Fruit fly (Drosophila melanogaster) whole organism, embryonic: ENCODE data around the gene Bro.

Experiments used
- Atf6 ChIP-seq: fragments of 200-800 bp; sonication (Bioruptor generic); IDR thresholded peaks from 2 replicates; pipeline ENCODE4 v1.3.6; 2022; ENCODE audit warnings: missing biosample characterization, missing genetic modification characterization
- CG10209 ChIP-seq: fragments of 200-800 bp; sonication (Bioruptor generic); optimal IDR thresholded peaks from 3 replicates; lab custom pipeline; 2017; ENCODE audit warnings: missing biosample characterization, mild to moderate bottlenecking, missing genetic modification characterization, missing genetic modification reagents
- CG10654 ChIP-seq: fragments of 200-800 bp; sonication (Bioruptor generic); optimal IDR thresholded peaks from 2 replicates; lab custom pipeline; 2016; ENCODE audit warnings: missing biosample characterization, missing genetic modification characterization
- CG12219 ChIP-seq: fragments of 200-800 bp; sonication (Bioruptor generic); optimal IDR thresholded peaks from 3 replicates; lab custom pipeline; 2018; ENCODE audit warnings: missing biosample characterization, mild to moderate bottlenecking, missing genetic modification characterization
- CG12769 ChIP-seq: fragments of 200-800 bp; sonication (Bioruptor generic); optimal IDR thresholded peaks from 2 replicates; lab custom pipeline; 2019; ENCODE audit warnings: missing biosample characterization, mild to moderate bottlenecking, missing genetic modification characterization, moderate library complexity
- CG15011 ChIP-seq: fragments of 200-800 bp; sonication (Bioruptor generic); optimal IDR thresholded peaks from 3 replicates; lab custom pipeline; 2018; ENCODE audit warnings: missing biosample characterization, mild to moderate bottlenecking, missing genetic modification characterization
- CG15696 ChIP-seq: fragments of 200-800 bp; sonication (Bioruptor generic); optimal IDR thresholded peaks from 2 replicates; lab custom pipeline; 2019; ENCODE audit warnings: missing biosample characterization, mild to moderate bottlenecking, missing genetic modification characterization, moderate library complexity
- CG1832 ChIP-seq: fragments of 200-800 bp; sonication (Bioruptor generic); optimal IDR thresholded peaks from 2 replicates; lab custom pipeline; 2017; ENCODE audit warnings: missing biosample characterization, mild to moderate bottlenecking, missing genetic modification characterization, inconsistent platforms
- CG31365 ChIP-seq: fragments of 200-800 bp; sonication (Bioruptor generic); optimal IDR thresholded peaks from 2 replicates; lab custom pipeline; 2018; ENCODE audit warnings: missing biosample characterization, mild to moderate bottlenecking, missing genetic modification characterization
- CG31388 ChIP-seq: fragments of 200-800 bp; sonication (Bioruptor generic); optimal IDR thresholded peaks from 2 replicates; lab custom pipeline; 2016; ENCODE audit warnings: missing biosample characterization, missing genetic modification characterization
- CG32772 ChIP-seq: fragments of 200-800 bp; sonication (Bioruptor generic); IDR thresholded peaks from 2 replicates; pipeline ENCODE4 v1.3.6; 2022; ENCODE audit warnings: missing biosample characterization, missing genetic modification characterization
- CG6689 ChIP-seq: fragments of 200-800 bp; sonication (Bioruptor generic); IDR thresholded peaks from 2 replicates; pipeline ENCODE4 v1.3.6; 2022; ENCODE audit warnings: missing biosample characterization, missing genetic modification characterization
- CG9932 ChIP-seq: fragments of 200-800 bp; sonication (Bioruptor generic); IDR thresholded peaks from 2 replicates; pipeline ENCODE4 v1.3.6; 2022; ENCODE audit warnings: missing biosample characterization, missing genetic modification characterization
- Deaf1 ChIP-seq: fragments of 200-800 bp; optimal IDR thresholded peaks from 3 replicates; lab custom pipeline; 2019; ENCODE audit warnings: missing biosample characterization, mild to moderate bottlenecking, missing genetic modification characterization, moderate library complexity
- E2f1 ChIP-seq: fragments of 200-800 bp; sonication (Bioruptor generic); IDR thresholded peaks from 2 replicates; pipeline ENCODE4 v1.3.6; 2022; ENCODE audit warnings: missing biosample characterization, missing genetic modification characterization
- Elba2 ChIP-seq: fragments of 200-800 bp; sonication (Bioruptor generic); optimal IDR thresholded peaks from 3 replicates; lab custom pipeline; 2016; ENCODE audit warnings: missing biosample characterization, missing genetic modification characterization
- GATAe ChIP-seq: fragments of 200-800 bp; sonication (Bioruptor generic); conservative IDR thresholded peaks from 2 replicates; pipeline ENCODE4 v1.3.6; 2022; ENCODE audit warnings: missing biosample characterization, missing genetic modification characterization
- HHEX ChIP-seq: fragments of 200-800 bp; sonication (Bioruptor generic); optimal IDR thresholded peaks from 3 replicates; lab custom pipeline; 2017; ENCODE audit warnings: missing biosample characterization, mild to moderate bottlenecking, missing genetic modification characterization, missing genetic modification reagents
- Hmr ChIP-seq: fragments of 200-800 bp; sonication (Bioruptor generic); optimal IDR thresholded peaks from 3 replicates; lab custom pipeline; 2017; ENCODE audit warnings: mild to moderate bottlenecking, missing biosample characterization, missing genetic modification reagents, missing genetic modification characterization
- Med ChIP-seq: fragments of 200-800 bp; sonication (Bioruptor generic); peaks from one replicate; lab custom pipeline; 2016; ENCODE audit warnings: missing biosample characterization, missing genetic modification characterization, mild to moderate bottlenecking, inconsistent platforms, moderate library complexity
- NfI ChIP-seq: fragments of 200-800 bp; sonication (Bioruptor generic); optimal IDR thresholded peaks from 3 replicates; lab custom pipeline; 2018; ENCODE audit warnings: missing biosample characterization, mild to moderate bottlenecking, missing genetic modification characterization, moderate library complexity
- Trl ChIP-seq, 3 experiments: fragments of >200 bp in 2 of 3; fragments of 200-800 bp in 1 of 3; sonication (Bioruptor generic) in 1 of 3; optimal IDR thresholded peaks; 2 replicates in 1 of 3; 3 replicates in 2 of 3; lab custom pipeline; 2016 to 2017; ENCODE audit warnings: missing biosample characterization in 1 of 3, missing genetic modification characterization in 1 of 3
- Xbp1 ChIP-seq: fragments of 200-800 bp; sonication (Bioruptor generic); optimal IDR thresholded peaks from 3 replicates; lab custom pipeline; 2016; ENCODE audit warnings: missing biosample characterization, mild to moderate bottlenecking, missing genetic modification characterization
- YL-1 ChIP-seq: fragments of 200-800 bp; sonication (Bioruptor generic); optimal IDR thresholded peaks from 3 replicates; lab custom pipeline; 2017; ENCODE audit warnings: missing biosample characterization, mild to moderate bottlenecking, missing genetic modification characterization
- bcd ChIP-seq: fragments of 200-800 bp; sonication (Bioruptor generic); optimal IDR thresholded peaks from 2 replicates; lab custom pipeline; 2017; ENCODE audit warnings: missing biosample characterization, mild to moderate bottlenecking, missing genetic modification characterization
- chm ChIP-seq: fragments of 200-800 bp; sonication (Bioruptor generic); IDR thresholded peaks from 2 replicates; pipeline ENCODE4 v1.3.6; 2022; ENCODE audit warnings: missing biosample characterization, missing genetic modification characterization
- cwo ChIP-seq: fragments of 200-800 bp; sonication (Bioruptor generic); optimal IDR thresholded peaks from 3 replicates; lab custom pipeline; 2017; ENCODE audit warnings: missing biosample characterization, missing genetic modification characterization, mild to moderate bottlenecking, moderate library complexity, missing genetic modification reagents
- dmrt11E ChIP-seq: fragments of 200-800 bp; sonication (Bioruptor generic); optimal IDR thresholded peaks from 3 replicates; lab custom pipeline; 2018; ENCODE audit warnings: missing biosample characterization, mild to moderate bottlenecking, missing genetic modification characterization, moderate library complexity
- esg ChIP-seq: fragments of 200-800 bp; sonication (Bioruptor generic); conservative IDR thresholded peaks from 2 replicates; pipeline ENCODE4 v1.3.6; 2022; ENCODE audit warnings: missing biosample characterization, missing genetic modification characterization
- jing ChIP-seq: fragments of 200-800 bp; sonication (Bioruptor generic); optimal IDR thresholded peaks from 2 replicates; lab custom pipeline; 2018; ENCODE audit warnings: missing biosample characterization, mild to moderate bottlenecking, missing genetic modification characterization
- knrl ChIP-seq: fragments of 200-800 bp; sonication (Bioruptor generic); IDR thresholded peaks from 3 replicates; pipeline ENCODE4 v1.3.6; 2022; ENCODE audit warnings: missing biosample characterization, missing genetic modification characterization; ENCODE audit not compliant: partially characterized antibody
- pnt ChIP-seq: fragments of 200-800 bp; sonication (Bioruptor generic); optimal IDR thresholded peaks from 3 replicates; lab custom pipeline; 2016; ENCODE audit warnings: missing biosample characterization, missing genetic modification characterization
- pzg ChIP-seq: fragments of 200-800 bp; sonication (Bioruptor generic); optimal IDR thresholded peaks from 3 replicates; lab custom pipeline; 2018; ENCODE audit warnings: missing biosample characterization, mild to moderate bottlenecking, missing genetic modification characterization, moderate library complexity
- ranshi ChIP-seq: fragments of 200-800 bp; sonication (Bioruptor generic); IDR thresholded peaks from 2 replicates; pipeline ENCODE4 v1.3.6; 2022; ENCODE audit warnings: missing biosample characterization, missing genetic modification characterization
- row ChIP-seq: fragments of 200-800 bp; sonication (Bioruptor generic); IDR thresholded peaks from 3 replicates; pipeline ENCODE4 v1.3.6; 2022; ENCODE audit warnings: missing biosample characterization, missing genetic modification characterization
- seq ChIP-seq: fragments of 200-800 bp; sonication (Bioruptor generic); IDR thresholded peaks from 2 replicates; pipeline ENCODE4 v1.3.6; 2022; ENCODE audit warnings: missing biosample characterization, missing genetic modification characterization
- sim ChIP-seq: fragments of 200-800 bp; sonication (Bioruptor generic); IDR thresholded peaks from 2 replicates; pipeline ENCODE4 v1.3.6; 2022; ENCODE audit warnings: missing biosample characterization, missing genetic modification characterization
- sima ChIP-seq: fragments of 200-800 bp; sonication (Bioruptor generic); optimal IDR thresholded peaks from 2 replicates; lab custom pipeline; 2016; ENCODE audit warnings: missing biosample characterization, missing genetic modification characterization
- stc ChIP-seq: fragments of 200-800 bp; sonication (Bioruptor generic); IDR thresholded peaks from 2 replicates; pipeline ENCODE4 v1.3.6; 2022; ENCODE audit warnings: missing biosample characterization, missing genetic modification characterization
- sug ChIP-seq: fragments of 200-800 bp; optimal IDR thresholded peaks from 2 replicates; lab custom pipeline; 2019; ENCODE audit warnings: missing biosample characterization, mild to moderate bottlenecking, missing genetic modification characterization, moderate library complexity
- toy ChIP-seq: fragments of 200-800 bp; sonication (Bioruptor generic); IDR thresholded peaks from 2 replicates; pipeline ENCODE4 v1.3.6; 2022; ENCODE audit warnings: missing biosample characterization, missing genetic modification characterization
- twi ChIP-seq: fragments of 200-800 bp; optimal IDR thresholded peaks from 2 replicates; lab custom pipeline; 2019; ENCODE audit warnings: missing biosample characterization, mild to moderate bottlenecking, missing genetic modification characterization, moderate library complexity
- wor ChIP-seq: fragments of 200-800 bp; sonication (Bioruptor generic); IDR thresholded peaks from 2 replicates; pipeline ENCODE4 v1.3.6; 2022; ENCODE audit warnings: missing biosample characterization, missing genetic modification characterization
- z ChIP-seq: fragments of 200-800 bp; sonication (Bioruptor generic); IDR thresholded peaks from 3 replicates; pipeline ENCODE4 v1.3.6; 2022; ENCODE audit warnings: missing biosample characterization, missing genetic modification characterization

The Bro gene

DNA sequence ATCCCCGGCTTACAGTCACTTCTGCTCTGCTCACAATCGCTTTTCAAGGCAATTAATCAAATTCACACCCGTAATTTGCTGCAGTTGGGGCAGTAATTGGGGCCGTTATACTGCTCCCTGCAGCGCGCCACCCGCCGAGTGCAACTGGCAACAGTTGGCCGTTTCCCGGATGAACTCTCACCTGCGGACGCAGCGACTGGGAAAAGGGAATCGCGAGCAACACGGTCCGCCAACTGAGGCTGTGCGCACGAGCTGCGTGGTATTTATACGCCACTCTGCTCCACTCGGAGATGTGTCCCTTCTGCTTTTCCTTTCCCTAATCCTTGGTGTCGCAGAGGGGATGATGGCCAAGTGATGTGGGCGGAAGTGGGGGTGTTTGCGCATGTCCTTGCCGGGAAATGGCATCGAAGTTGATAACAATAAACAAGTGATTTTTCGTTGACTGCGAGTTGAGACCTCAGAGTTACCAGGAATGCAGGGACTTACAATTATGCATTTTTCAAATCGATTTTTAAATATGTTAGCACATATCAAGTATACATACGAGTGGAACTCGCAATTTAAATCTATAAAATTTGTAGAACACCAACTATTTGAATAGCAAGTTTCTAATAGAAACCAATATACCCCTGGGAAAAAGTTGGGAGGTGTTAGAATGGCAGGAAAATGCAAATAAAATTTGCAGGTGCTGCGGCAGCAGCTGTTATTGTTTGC is 18.4 kb upstream of the Bro start, which contains the start of gene GC (continued):
- TF ChIP-seq YL-1 (GFP tag; lab: Kevin White, UChicago) (no peak), stc (GFP tag; lab: Robert Waterston, UW) (peak; percentile 47), CG9932 (peak; percentile 53), CG10654 (GFP tag; lab: Kevin White, UChicago) (no peak), wor (GFP tag; lab: Robert Waterston, UW) (no peak), sim (GFP tag; lab: Robert Waterston, UW) (no peak), CG15696 (tag; lab: Kevin White, UChicago) (no peak), esg (GFP tag; lab: Robert Waterston, UW) (peak; percentile 32; the same call in 1 of the 2 replicates), CG32772 (GFP tag; lab: Robert Waterston, UW) (peak; percentile 47; the same call in 1 of the 2 replicates), CG15011 (GFP tag; lab: Kevin White, UChicago) (no peak), sug (tag; lab: Kevin White, UChicago) (no peak), sima (GFP tag; lab: Kevin White, UChicago) (no peak), twi (tag; lab: Kevin White, UChicago) (no peak), pzg (GFP tag; lab: Kevin White, UChicago) (peak; percentile 4), CG10209 (peak; percentile 26), CG6689 (GFP tag; lab: Robert Waterston, UW) (peak; percentile 32; the same call in 1 of the 2 replicates), Deaf1 (tag; lab: Kevin White, UChicago) (peak; percentile 40), cwo (GFP tag; lab: Kevin White, UChicago) (no peak), NfI (GFP tag; lab: Kevin White, UChicago) (no peak), Atf6 (GFP tag; lab: Robert Waterston, UW) (0 out of 2 replicates have a peak, but pooled peaks have one; percentile 35), Xbp1 (GFP tag; lab: Kevin White, UChicago) (no peak), toy (GFP tag; lab: Robert Waterston, UW) (no peak), CG31365 (tag; lab: Kevin White, UChicago) (no peak), Hmr (GFP tag; lab: Kevin White, UChicago) (peak; percentile 49), ranshi (GFP tag; lab: Robert Waterston, UW) (no peak), dmrt11E (tag; lab: Kevin White, UChicago) (no peak)
- TF ChIP-seq, all 482 proteins: peak for 50

dm6 chr3L:1636886-1637285 is 10.8 kb upstream of the Bro start:
- TF ChIP-seq CG31388 (no peak), jing (no peak), Med (peak; percentile 50), E2f1 (GFP tag; lab: Robert Waterston, UW) (no peak), bcd (GFP tag; lab: Kevin White, UChicago) (no peak), CG12769 (no peak), z (GFP tag; lab: Robert Waterston, UW) (0 out of 3 replicates have a peak, but pooled peaks have one; percentile 22), chm (no peak), seq (GFP tag; lab: Robert Waterston, UW) (peak; percentile 37; the same call in 1 of the 2 replicates), Trl (optimal IDR thresholded peaks at IDR 0.05; lab: Kevin White, UChicago) (peak; percentile 55 to 76), Trl (GFP tag; optimal IDR thresholded peaks at IDR 0.05; lab: Kevin White, UChicago) (no peak), CG12219 (GFP tag; lab: Kevin White, UChicago) (no peak), row (GFP tag; lab: Robert Waterston, UW) (no peak), pnt (GFP tag; lab: Kevin White, UChicago) (no peak), CG1832 (peak; percentile 27), GATAe (GFP tag; lab: Robert Waterston, UW) (no peak), knrl (GFP tag; lab: Robert Waterston, UW) (no peak), HHEX (GFP tag; lab: Kevin White, UChicago) (no peak), Elba2 (GFP tag; lab: Kevin White, UChicago) (peak; percentile 12)
